Worm (Caenorhabditis elegans) whole organism, L3 larva: ENCODE measurements around the gene elmd-1.

Experiments used
- R02D3.7 ChIP-seq: fragments of 150-350 bp; optimal IDR thresholded peaks from 2 replicates; lab custom pipeline; 2014; ENCODE audit warnings: missing biosample characterization, missing genetic modification characterization
- ZK546.5 ChIP-seq: sonication (generic microtip); optimal IDR thresholded peaks from 2 replicates; lab custom pipeline; 2017; ENCODE audit warnings: missing biosample characterization, missing genetic modification characterization
- ama-1 ChIP-seq: fragments of 150-350 bp; optimal IDR thresholded peaks from 2 replicates; lab custom pipeline; 2018
- ceh-16 ChIP-seq: sonication (generic microtip); optimal IDR thresholded peaks from 2 replicates; lab custom pipeline; 2017; ENCODE audit warnings: missing biosample characterization, missing genetic modification characterization
- ceh-28 ChIP-seq: fragments of 150-350 bp; optimal IDR thresholded peaks from 2 replicates; lab custom pipeline; 2014; ENCODE audit warnings: missing biosample characterization, missing genetic modification reagents, missing genetic modification characterization
- ceh-82 ChIP-seq: fragments of 150-350 bp; optimal IDR thresholded peaks from 2 replicates; lab custom pipeline; 2014; ENCODE audit warnings: missing biosample characterization, missing genetic modification characterization
- ceh-9 ChIP-seq: sonication (generic microtip); optimal IDR thresholded peaks from 2 replicates; lab custom pipeline; 2018; ENCODE audit warnings: missing biosample characterization, missing genetic modification characterization
- egl-5 ChIP-seq: fragments of 150-350 bp; optimal IDR thresholded peaks from 2 replicates; lab custom pipeline; 2017; ENCODE audit warnings: missing biosample characterization, missing genetic modification reagents, missing genetic modification characterization, inconsistent platforms
- elt-2 ChIP-seq: sonication (generic microtip); optimal IDR thresholded peaks from 2 replicates; lab custom pipeline; 2016; ENCODE audit warnings: missing genetic modification reagents, mild to moderate bottlenecking, missing genetic modification characterization, missing compliant biosample characterization
- elt-3 ChIP-seq, 3 experiments: fragments of 150-350 bp in 1 of 3; sonication (generic microtip) in 2 of 3; optimal IDR thresholded peaks; 2 replicates in 2 of 3; 4 replicates in 1 of 3; lab custom pipeline; 2014 to 2017; ENCODE audit warnings: missing biosample characterization in 3 of 3, missing genetic modification characterization in 3 of 3
- fos-1 ChIP-seq: fragments of 150-350 bp; optimal IDR thresholded peaks from 2 replicates; lab custom pipeline; 2014; ENCODE audit warnings: missing biosample characterization, missing genetic modification characterization
- hmg-11 ChIP-seq: sonication (generic microtip); optimal IDR thresholded peaks from 2 replicates; lab custom pipeline; 2016; ENCODE audit warnings: missing genetic modification characterization, missing compliant biosample characterization
- jun-1 ChIP-seq: fragments of 150-350 bp; optimal IDR thresholded peaks from 2 replicates; lab custom pipeline; 2014; ENCODE audit warnings: missing biosample characterization, missing genetic modification reagents, missing genetic modification characterization
- lin-15B ChIP-seq: fragments of 150-350 bp; optimal IDR thresholded peaks from 2 replicates; lab custom pipeline; 2014; ENCODE audit warnings: missing biosample characterization, missing genetic modification characterization
- lin-39 ChIP-seq: fragments of 150-350 bp; optimal IDR thresholded peaks from 2 replicates; lab custom pipeline; 2018; ENCODE audit warnings: missing biosample characterization, missing genetic modification reagents, missing genetic modification characterization
- mdl-1 ChIP-seq: fragments of 150-350 bp; optimal IDR thresholded peaks from 2 replicates; lab custom pipeline; 2014; ENCODE audit warnings: missing biosample characterization, missing genetic modification characterization
- mml-1 ChIP-seq: fragments of 150-350 bp; sonication (generic microtip); optimal IDR thresholded peaks from 3 replicates; lab custom pipeline; 2014; ENCODE audit warnings: missing biosample characterization, missing genetic modification characterization
- nfya-1 ChIP-seq: sonication (generic microtip); optimal IDR thresholded peaks from 2 replicates; lab custom pipeline; 2017; ENCODE audit warnings: missing genetic modification characterization, mild to moderate bottlenecking, missing compliant biosample characterization, antibody characterized with exemption, moderate library complexity; ENCODE audit not compliant: insufficient read depth
- nhr-12 ChIP-seq: fragments of 150-350 bp; optimal IDR thresholded peaks from 2 replicates; lab custom pipeline; 2014; ENCODE audit warnings: missing biosample characterization, missing genetic modification characterization
- nhr-25 ChIP-seq: sonication (generic microtip); optimal IDR thresholded peaks from 2 replicates; lab custom pipeline; 2017; ENCODE audit warnings: missing biosample characterization, missing genetic modification characterization
- nhr-28 ChIP-seq: fragments of 150-350 bp; optimal IDR thresholded peaks from 2 replicates; lab custom pipeline; 2014; ENCODE audit warnings: missing biosample characterization, missing genetic modification characterization
- nhr-43 ChIP-seq: sonication (generic microtip); optimal IDR thresholded peaks from 2 replicates; lab custom pipeline; 2016; ENCODE audit warnings: mild to moderate bottlenecking, missing genetic modification characterization, missing compliant biosample characterization; ENCODE audit not compliant: poor library complexity, severe bottlenecking
- nhr-67 ChIP-seq: fragments of 150-350 bp; optimal IDR thresholded peaks from 2 replicates; lab custom pipeline; 2014; ENCODE audit warnings: missing biosample characterization, missing genetic modification characterization
- nhr-76 ChIP-seq: fragments of 150-350 bp; sonication (generic microtip); optimal IDR thresholded peaks from 5 replicates; lab custom pipeline; 2014; ENCODE audit warnings: missing biosample characterization, missing genetic modification characterization
- pha-4 ChIP-seq: fragments of 150-350 bp; optimal IDR thresholded peaks from 2 replicates; lab custom pipeline; 2014; ENCODE audit warnings: missing biosample characterization, missing genetic modification reagents, missing genetic modification characterization
- pqm-1 ChIP-seq: fragments of 150-350 bp; optimal IDR thresholded peaks from 2 replicates; lab custom pipeline; 2017; ENCODE audit warnings: missing biosample characterization, missing genetic modification characterization, inconsistent platforms
- sea-2 ChIP-seq: fragments of 150-350 bp; sonication (generic microtip); optimal IDR thresholded peaks from 4 replicates; lab custom pipeline; 2014; ENCODE audit warnings: missing biosample characterization, missing genetic modification reagents, missing genetic modification characterization
- skn-1 ChIP-seq: fragments of 150-350 bp; optimal IDR thresholded peaks from 2 replicates; lab custom pipeline; 2014; ENCODE audit warnings: missing biosample characterization, missing genetic modification characterization
- snpc-4 ChIP-seq: fragments of 150-350 bp; optimal IDR thresholded peaks from 2 replicates; lab custom pipeline; 2014; ENCODE audit warnings: missing biosample characterization, missing genetic modification characterization
- unc-39 ChIP-seq: sonication (generic microtip); optimal IDR thresholded peaks from 4 replicates; lab custom pipeline; 2017; ENCODE audit warnings: missing biosample characterization, missing genetic modification characterization
- unc-62 ChIP-seq: fragments of 150-350 bp; sonication (generic microtip); optimal IDR thresholded peaks from 4 replicates; lab custom pipeline; 2014; ENCODE audit warnings: missing biosample characterization, missing genetic modification reagents, missing genetic modification characterization
- zag-1 ChIP-seq: fragments of 150-350 bp; optimal IDR thresholded peaks from 2 replicates; lab custom pipeline; 2014; ENCODE audit warnings: missing biosample characterization, missing genetic modification characterization

elmd-1 gene

DNA sequence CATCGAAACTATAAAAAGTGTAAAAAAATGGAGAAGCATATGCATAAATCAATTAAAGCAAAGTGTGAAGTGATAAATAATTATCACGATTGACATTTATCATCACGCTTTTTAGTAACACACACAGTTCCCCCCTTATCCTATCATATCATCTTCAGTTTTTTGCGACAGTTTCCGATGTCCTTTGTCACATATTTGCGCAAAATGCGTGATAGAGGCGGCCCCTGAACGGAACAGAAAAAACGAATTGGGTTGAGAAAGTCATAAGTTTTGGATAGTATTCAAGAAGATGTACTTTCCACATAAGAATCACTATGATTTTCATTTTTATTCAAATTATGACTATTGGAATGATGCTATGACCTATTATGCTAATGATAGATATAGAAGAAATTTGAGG is 40.7 kb upstream of the elmd-1 start:
- TF ChIP-seq mdl-1 (no peak), nhr-25 (tag; lab: Kevin White, UChicago) (peak; percentile 45), unc-39 (no peak)

DNA sequence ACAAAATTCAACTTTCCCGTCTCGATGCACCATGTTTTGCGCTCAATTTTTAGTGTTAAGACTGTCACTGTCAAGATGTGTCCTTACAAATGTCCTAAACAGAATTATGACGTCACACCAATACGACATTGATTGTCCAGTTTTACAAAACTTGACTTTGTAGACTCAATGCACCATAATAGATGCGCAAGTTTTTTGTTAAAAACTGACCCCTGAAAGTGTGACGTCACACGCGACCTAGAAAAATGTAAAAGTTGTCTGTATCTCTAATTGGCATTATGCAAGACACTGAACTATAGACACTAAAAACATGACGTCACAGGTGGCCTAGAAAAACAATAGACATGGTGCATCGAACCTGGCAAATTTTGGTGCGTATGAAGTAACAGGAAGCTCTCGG is 38.6 kb upstream of the elmd-1 start:
- TF ChIP-seq mml-1 (tag; lab: Kevin White, UChicago) (no peak), skn-1 (tag; lab: Kevin White, UChicago) (no peak), fos-1 (no peak), nhr-76 (no peak), elt-2 (tag; lab: Kevin White, UChicago) (no peak), egl-5 (tag; lab: Kevin White, UChicago) (no peak), sea-2 (GFP tag; lab: Kevin White, UChicago) (no peak), zag-1 (tag; lab: Kevin White, UChicago) (no peak), nhr-67 (tag; lab: Kevin White, UChicago) (no peak), unc-62 (GFP tag; lab: Kevin White, UChicago) (no peak), ZK546.5 (no peak), nhr-28 (tag; lab: Kevin White, UChicago) (no peak), snpc-4 (tag; lab: Kevin White, UChicago) (no peak), R02D3.7 (no peak), nhr-43 (tag; lab: Kevin White, UChicago) (no peak), pha-4 (tag; lab: Kevin White, UChicago) (no peak), lin-39 (no peak)

ce11 chrIII:3351672-3352071 is 38.0 kb upstream of the elmd-1 start:
- TF ChIP-seq R02D3.7 (no peak), nhr-25 (tag; lab: Kevin White, UChicago) (peak; percentile 63), elt-3 (tag; optimal IDR thresholded peaks at IDR 0.05; lab: Kevin White, UChicago) (peak in 1 of 3 experiments; percentile 3), nhr-12 (no peak)

ce11 chrIII:3355791-3356190 is 33.9 kb upstream of the elmd-1 start:
- no peak for TF ChIP-seq nhr-76
- no peak for TF ChIP-seq zag-1 (tag; lab: Kevin White, UChicago)
- TF ChIP-seq elt-3 (tag; optimal IDR thresholded peaks at IDR 0.05; lab: Kevin White, UChicago), result peak in 1 of 3 experiments; percentile 62
- no peak for TF ChIP-seq ceh-9 (tag; lab: Kevin White, UChicago)
- TF ChIP-seq, all 47 proteins: peak for 1

ce11 chrIII:3360067-3360466 is 29.7 kb upstream of the elmd-1 start:
- TF ChIP-seq ceh-16 (tag; lab: Kevin White, UChicago) (no peak), nhr-28 (tag; lab: Kevin White, UChicago) (no peak), pha-4 (tag; lab: Kevin White, UChicago) (no peak), nhr-25 (tag; lab: Kevin White, UChicago) (no peak), elt-2 (tag; lab: Kevin White, UChicago) (no peak), unc-62 (GFP tag; lab: Kevin White, UChicago) (no peak), ceh-82 (tag; lab: Kevin White, UChicago) (no peak), nfya-1 (tag; lab: Kevin White, UChicago) (peak; percentile 84)

DNA sequence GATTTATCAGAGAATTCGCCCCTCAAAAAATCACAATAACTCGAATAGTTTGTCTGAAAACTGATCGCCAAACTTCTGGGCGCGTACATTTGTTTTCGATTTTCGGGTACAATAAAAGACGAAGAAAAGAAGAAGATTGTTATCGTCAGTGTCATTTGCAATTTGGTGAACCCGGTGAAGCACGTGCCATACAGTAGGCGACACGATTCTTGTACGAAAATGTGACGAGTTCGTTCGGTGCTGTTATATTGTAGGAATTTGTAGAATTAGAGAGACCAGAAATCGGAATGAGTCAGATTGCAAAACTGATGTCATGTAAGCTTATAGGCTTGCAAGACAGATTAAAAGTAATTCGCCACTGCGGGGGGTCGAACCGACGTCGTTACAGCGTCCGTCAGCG is 21.9 kb upstream of the elmd-1 start:
- TF ChIP-seq nhr-43 (tag; lab: Kevin White, UChicago) (peak; percentile 9), sea-2 (GFP tag; lab: Kevin White, UChicago) (no peak), nhr-25 (tag; lab: Kevin White, UChicago) (peak; percentile 17)

- no peak for TF ChIP-seq hmg-11 (tag; lab: Kevin White, UChicago)
- peak; percentile 93 for TF ChIP-seq elt-2 (tag; lab: Kevin White, UChicago)
- peak; percentile 3 for TF ChIP-seq pha-4 (tag; lab: Kevin White, UChicago)
- TF ChIP-seq elt-3 (tag; optimal IDR thresholded peaks at IDR 0.05; lab: Kevin White, UChicago), result peak in 1 of 3 experiments; percentile 65
- no peak for TF ChIP-seq nhr-28 (tag; lab: Kevin White, UChicago)
- no peak for TF ChIP-seq lin-15B (tag; lab: Kevin White, UChicago)
- TF ChIP-seq ceh-28, result peak; percentile 8
- TF ChIP-seq jun-1 (tag; lab: Kevin White, UChicago), result peak; percentile 19
- TF ChIP-seq ama-1 (lab: Kevin White, UChicago), result no peak
- peak; percentile 93 for TF ChIP-seq pqm-1 (tag; lab: Kevin White, UChicago)
Measured at ce11 chrIII:3370054-3370453, 19.7 kb upstream of the elmd-1 start, which contains the start of gene prk-2. Gene prk-2 (minus strand): TSS chrIII:3370209.
